Worm (Caenorhabditis elegans) whole organism, L4/young adult: ENCODE data around the gene Y44A6D.5.

ENCODE experiments used
- W03F9.2 ChIP-seq: fragments of 150-350 bp; optimal IDR thresholded peaks from 2 replicates; lab custom pipeline; 2014; ENCODE audit warnings: missing biosample characterization, missing genetic modification characterization
- dao-5 ChIP-seq: sonication (generic microtip); optimal IDR thresholded peaks from 2 replicates; lab custom pipeline; 2016; ENCODE audit warnings: missing genotype, missing genetic modification characterization, moderate library complexity, missing compliant biosample characterization
- him-1 ChIP-seq: sonication (generic microtip); optimal IDR thresholded peaks from 2 replicates; lab custom pipeline; 2016; ENCODE audit warnings: missing genotype, missing genetic modification reagents, missing genetic modification characterization, missing compliant biosample characterization

- TF ChIP-seq W03F9.2 (tag; lab: Kevin White, UChicago) (no peak), dao-5 (tag; lab: Kevin White, UChicago) (no peak), him-1 (tag; lab: Kevin White, UChicago) (no peak)
Measured at ce11 chrV:20780400-20780799, 22.4 kb downstream of the Y44A6D.5 start, which contains the start of gene hif-1.
